Worm (Caenorhabditis elegans): ENCODE data around the gene skih-2.

The skih-2 gene

DNA sequence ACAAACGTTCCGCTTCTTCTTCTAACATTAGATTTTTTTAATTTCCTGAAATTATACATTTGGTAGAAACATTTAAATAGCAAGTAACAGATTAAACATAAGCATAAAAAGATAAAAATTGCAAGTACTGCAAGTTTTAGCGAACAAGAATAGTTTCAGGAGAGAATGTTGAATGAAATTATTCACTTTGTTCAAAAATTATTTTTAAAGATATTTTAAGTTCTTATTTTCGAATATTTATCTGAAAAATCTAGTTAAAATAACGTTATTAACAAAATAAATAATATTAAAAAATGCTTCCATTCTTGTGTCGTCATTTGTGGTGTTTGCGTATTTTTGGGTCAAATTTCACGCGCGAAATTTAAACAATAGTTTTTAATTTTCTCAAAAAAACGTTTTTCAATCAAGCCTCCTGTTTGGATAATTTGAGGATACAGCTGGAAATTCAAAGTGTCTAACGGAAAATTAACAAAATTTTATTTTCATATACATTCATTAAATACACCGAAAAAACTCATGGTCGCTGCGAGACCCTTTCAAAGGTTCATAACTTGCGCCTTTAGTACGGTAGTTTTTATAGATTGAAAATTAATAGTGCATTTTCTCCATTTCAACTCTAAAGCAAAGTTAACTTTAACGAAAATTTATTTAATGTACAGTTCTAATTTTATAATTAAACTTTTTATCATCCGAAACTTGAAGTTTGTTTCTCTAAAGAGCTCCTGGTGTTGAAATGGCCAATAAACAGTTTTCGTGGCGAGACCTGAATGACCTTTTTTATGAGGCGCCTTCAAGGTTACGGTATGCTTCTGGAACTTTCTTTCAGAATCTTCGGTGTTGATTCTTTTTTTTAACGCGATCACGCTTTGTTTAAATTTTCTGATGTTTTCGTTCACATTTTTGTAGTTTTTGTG lies at the start of gene skih-2:
TSS of gene skih-2 (minus strand) at position 51 of the 914 bp plus-strand sequence.
- TF ChIP-seq gmeb-1 (tag; optimal IDR thresholded peaks at IDR 0.05) = peak; percentile 92
- no peak for TF ChIP-seq elt-3 (tag; optimal IDR thresholded peaks at IDR 0.05)
- no peak for TF ChIP-seq nhr-11 (tag; optimal IDR thresholded peaks at IDR 0.05)
- peak; percentile 29 for TF ChIP-seq lin-13 (GFP tag; optimal IDR thresholded peaks at IDR 0.05)
- TF ChIP-seq ztf-4 (tag; optimal IDR thresholded peaks at IDR 0.05) = no peak
- no peak for TF ChIP-seq nhr-12 (tag; optimal IDR thresholded peaks at IDR 0.05)
- peak; percentile 5 for TF ChIP-seq nhr-25 (tag; optimal IDR thresholded peaks at IDR 0.05)
- TF ChIP-seq sem-4 (tag; optimal IDR thresholded peaks at IDR 0.05) = no peak
- TF ChIP-seq aly-2 (tag; optimal IDR thresholded peaks at IDR 0.05) = no peak
- no peak for TF ChIP-seq zag-1 (tag; optimal IDR thresholded peaks at IDR 0.05)
- TF ChIP-seq nhr-129 (tag; optimal IDR thresholded peaks at IDR 0.05) = no peak
- TF ChIP-seq C34F6.9 (tag; optimal IDR thresholded peaks at IDR 0.05) = peak; percentile 79
- TF ChIP-seq ztf-1 (GFP tag; conservative IDR thresholded peaks at IDR 0.05) = no peak
- no peak for TF ChIP-seq sma-9 (GFP tag; optimal IDR thresholded peaks at IDR 0.05)
- TF ChIP-seq sma-9 (tag; optimal IDR thresholded peaks at IDR 0.05) = no peak
- no peak for TF ChIP-seq Y55F3AM.14 (GFP tag; optimal IDR thresholded peaks at IDR 0.05)
- no peak for TF ChIP-seq fos-1 (tag; optimal IDR thresholded peaks at IDR 0.05)
- no peak for TF ChIP-seq unc-39 (tag; optimal IDR thresholded peaks at IDR 0.05)
- peak; percentile 6 for TF ChIP-seq crh-2 (tag; optimal IDR thresholded peaks at IDR 0.05)
- no peak for TF ChIP-seq snpc-4 (tag; optimal IDR thresholded peaks at IDR 0.05)
- TF ChIP-seq peb-1 (tag; optimal IDR thresholded peaks at IDR 0.05) = no peak
- TF ChIP-seq dmd-4 (tag; optimal IDR thresholded peaks at IDR 0.05) = no peak
- TF ChIP-seq nhr-23 (tag; optimal IDR thresholded peaks at IDR 0.05) = no peak
- no peak for TF ChIP-seq skn-1 (tag; optimal IDR thresholded peaks at IDR 0.05)
- TF ChIP-seq ceh-16 (tag; optimal IDR thresholded peaks at IDR 0.05) = no peak
- no peak for TF ChIP-seq sma-3 (GFP tag; optimal IDR thresholded peaks at IDR 0.05)
- TF ChIP-seq ZK546.5 (tag; optimal IDR thresholded peaks at IDR 0.05) = no peak
- no peak for TF ChIP-seq alr-1 (tag; optimal IDR thresholded peaks at IDR 0.05)
- TF ChIP-seq mdl-1 (tag; optimal IDR thresholded peaks at IDR 0.05) = no peak
- no peak for TF ChIP-seq F13H6.1 (tag; optimal IDR thresholded peaks at IDR 0.05)
- TF ChIP-seq unc-62 (GFP tag; optimal IDR thresholded peaks at IDR 0.05) = no peak
- no peak for TF ChIP-seq nhr-77 (tag; optimal IDR thresholded peaks at IDR 0.05)
- no peak for TF ChIP-seq nhr-10 (tag; optimal IDR thresholded peaks at IDR 0.05)
- TF ChIP-seq nhr-6 (tag; optimal IDR thresholded peaks at IDR 0.05) = no peak
- TF ChIP-seq ztf-11 (tag; optimal IDR thresholded peaks at IDR 0.05) = no peak
- TF ChIP-seq unc-55 (GFP tag; optimal IDR thresholded peaks at IDR 0.05) = peak; percentile 78
- TF ChIP-seq lsy-2 (tag; optimal IDR thresholded peaks at IDR 0.05) = peak; percentile 14 to 80
- no peak for TF ChIP-seq nhr-21 (tag; optimal IDR thresholded peaks at IDR 0.05)
- no peak for TF ChIP-seq elt-1 (tag; optimal IDR thresholded peaks at IDR 0.05)
- no peak for TF ChIP-seq blmp-1 (tag; optimal IDR thresholded peaks at IDR 0.05; ENCODE audit: insufficient read depth)

DNA sequence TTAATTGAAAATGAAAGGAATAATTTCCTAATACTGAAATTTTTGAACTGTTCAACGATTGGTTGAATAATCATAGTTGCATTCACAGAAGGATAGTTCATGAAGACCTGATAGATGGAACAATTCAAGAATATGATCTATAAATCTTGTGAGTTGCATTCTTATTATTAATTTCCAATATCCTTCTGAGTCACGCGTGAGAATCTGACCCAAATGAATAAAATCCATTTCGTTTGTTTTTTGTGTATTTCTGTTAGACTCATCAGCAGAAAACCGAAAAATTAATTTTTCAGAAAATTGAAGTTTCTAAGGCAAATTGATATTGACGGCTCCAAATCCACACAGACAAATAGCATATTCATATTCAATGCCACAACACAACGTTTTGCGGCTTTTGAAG lies 47.2 kb upstream of the skih-2 start, which contains the start of gene fbxb-79:
TSS of gene fbxb-79 (minus strand) at position 101 of the 400 bp plus-strand sequence.
- no peak for TF ChIP-seq zag-1 (tag; optimal IDR thresholded peaks at IDR 0.05)
- no peak for TF ChIP-seq ZK546.5 (tag; optimal IDR thresholded peaks at IDR 0.05)
- TF ChIP-seq mdl-1 (tag; optimal IDR thresholded peaks at IDR 0.05) = no peak
- no peak for TF ChIP-seq lin-39 (tag; optimal IDR thresholded peaks at IDR 0.05)
- TF ChIP-seq unc-55 (GFP tag; optimal IDR thresholded peaks at IDR 0.05) = no peak
- no peak for TF ChIP-seq peb-1 (tag; optimal IDR thresholded peaks at IDR 0.05)

DNA sequence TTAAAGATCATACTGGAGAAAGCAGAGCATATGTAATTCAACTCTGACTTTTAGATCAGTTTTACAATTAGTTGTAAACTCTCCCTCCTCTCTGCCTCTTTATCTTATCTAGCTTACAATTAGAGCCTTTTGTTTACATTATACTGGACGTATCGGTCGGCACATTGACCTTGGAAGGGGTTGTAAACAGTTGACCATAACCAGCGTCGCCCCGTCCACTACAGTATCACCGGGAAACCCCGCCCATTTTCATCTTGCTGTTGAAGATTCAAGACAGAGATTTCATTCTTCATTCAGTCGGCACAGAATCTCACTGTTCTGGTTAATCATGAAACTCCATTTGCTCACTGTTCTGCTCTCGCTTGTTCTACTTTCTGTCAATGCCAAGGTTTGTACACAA lies 44.6 kb upstream of the skih-2 start, which contains the start of gene sdz-27:
TSS of gene sdz-27 (plus strand) at position 301 of the 400 bp plus-strand sequence.
- no peak for TF ChIP-seq alr-1 (tag; optimal IDR thresholded peaks at IDR 0.05)
- TF ChIP-seq ZK546.5 (tag; optimal IDR thresholded peaks at IDR 0.05) = no peak
- no peak for TF ChIP-seq nhr-129 (tag; optimal IDR thresholded peaks at IDR 0.05)
- no peak for TF ChIP-seq sma-9 (GFP tag; optimal IDR thresholded peaks at IDR 0.05)
- no peak for TF ChIP-seq sma-9 (tag; optimal IDR thresholded peaks at IDR 0.05)
- TF ChIP-seq snpc-4 (tag; optimal IDR thresholded peaks at IDR 0.05) = no peak
- no peak for TF ChIP-seq egl-27 (tag; optimal IDR thresholded peaks at IDR 0.05)
- no peak for TF ChIP-seq nhr-23 (tag; optimal IDR thresholded peaks at IDR 0.05)
- no peak for TF ChIP-seq nhr-11 (tag; optimal IDR thresholded peaks at IDR 0.05)
- TF ChIP-seq lin-39 (tag; optimal IDR thresholded peaks at IDR 0.05) = no peak
- no peak for TF ChIP-seq nhr-21 (tag; optimal IDR thresholded peaks at IDR 0.05)
- no peak for TF ChIP-seq unc-55 (GFP tag; optimal IDR thresholded peaks at IDR 0.05)
- no peak for TF ChIP-seq nhr-12 (tag; optimal IDR thresholded peaks at IDR 0.05)
- TF ChIP-seq crh-2 (tag; optimal IDR thresholded peaks at IDR 0.05) = no peak
- no peak for TF ChIP-seq ama-1 (optimal IDR thresholded peaks at IDR 0.05)
- no peak for TF ChIP-seq gmeb-1 (tag; optimal IDR thresholded peaks at IDR 0.05)
- no peak for TF ChIP-seq lin-13 (GFP tag; optimal IDR thresholded peaks at IDR 0.05)
- no peak for TF ChIP-seq F13H6.1 (tag; optimal IDR thresholded peaks at IDR 0.05)
